Fruit fly (Drosophila melanogaster) whole organism, wandering third instar larva: ENCODE results near the gene CG9192.

Experiments used
- CrebA ChIP-seq: fragments of 200-800 bp; sonication (Bioruptor generic); optimal IDR thresholded peaks from 2 replicates; lab custom pipeline; 2016; ENCODE audit warnings: missing biosample characterization, mild to moderate bottlenecking, missing genetic modification characterization, borderline replicate concordance
- HLH106 ChIP-seq: fragments of 200-800 bp; optimal IDR thresholded peaks from 3 replicates; lab custom pipeline; 2019; ENCODE audit warnings: missing biosample characterization, mild to moderate bottlenecking, missing genetic modification characterization, moderate library complexity
- Hnf4 ChIP-seq: fragments of 200-800 bp; sonication (Bioruptor generic); optimal IDR thresholded peaks from 2 replicates; lab custom pipeline; 2016; ENCODE audit warnings: missing biosample characterization, mild to moderate bottlenecking, missing genetic modification characterization
- br ChIP-seq: fragments of 200-800 bp; sonication (Bioruptor generic); optimal IDR thresholded peaks from 2 replicates; lab custom pipeline; 2016; ENCODE audit warnings: missing biosample characterization, missing genetic modification characterization
- dl ChIP-seq, 2 experiments: fragments of 175-275, 200-275 bp in 1 of 2; fragments of 200-275 bp in 1 of 2; sonication (Bioruptor generic); optimal IDR thresholded peaks; lab custom pipeline; 2018; ENCODE audit warnings: mild to moderate bottlenecking in 2 of 2, missing biosample characterization in 2 of 2, missing genetic modification characterization in 2 of 2, moderate library complexity in 2 of 2; ENCODE audit not compliant: partially characterized antibody in 2 of 2, insufficient read depth in 1 of 2
- foxo ChIP-seq, 2 experiments: fragments of 200-800 bp; sonication (Bioruptor generic); optimal IDR thresholded peaks; 2 replicates in 1 of 2; 3 replicates in 1 of 2; lab custom pipeline; 2016 to 2017; ENCODE audit warnings: missing biosample characterization in 2 of 2, missing genetic modification characterization in 2 of 2
- fru ChIP-seq: fragments of 200-800 bp; sonication (Bioruptor generic); optimal IDR thresholded peaks from 3 replicates; lab custom pipeline; 2016; ENCODE audit warnings: missing biosample characterization, mild to moderate bottlenecking, missing genetic modification characterization
- h ChIP-seq: fragments of 200-800 bp; sonication (Bioruptor generic); optimal IDR thresholded peaks from 3 replicates; lab custom pipeline; 2016; ENCODE audit warnings: missing biosample characterization, mild to moderate bottlenecking, missing genetic modification characterization
- pan ChIP-seq: fragments of >200 bp; optimal IDR thresholded peaks from 2 replicates; lab custom pipeline; 2017
- psq ChIP-seq: fragments of 200-800 bp; sonication (Bioruptor generic); optimal IDR thresholded peaks from 3 replicates; lab custom pipeline; 2017; ENCODE audit warnings: missing biosample characterization, mild to moderate bottlenecking, missing genetic modification characterization, moderate library complexity
- rgr ChIP-seq: fragments of 200-800 bp; sonication (Bioruptor generic); optimal IDR thresholded peaks from 3 replicates; lab custom pipeline; 2016; ENCODE audit warnings: missing biosample characterization, mild to moderate bottlenecking, missing genetic modification characterization
- usp ChIP-seq: fragments of >200 bp; optimal IDR thresholded peaks from 2 replicates; lab custom pipeline; 2017; ENCODE audit warnings: missing biosample characterization, missing genetic modification characterization

- no peak for TF ChIP-seq usp (GFP tag; lab: Kevin White, UChicago)
- no peak for TF ChIP-seq br (GFP tag; lab: Kevin White, UChicago)
- TF ChIP-seq CrebA (GFP tag; lab: Kevin White, UChicago) = no peak
- no peak for TF ChIP-seq rgr (GFP tag; lab: Kevin White, UChicago)
- no peak for TF ChIP-seq dl (GFP tag; optimal IDR thresholded peaks at IDR 0.05; lab: Kevin White, UChicago; ENCODE audit: insufficient read depth in 1 of 2, partially characterized antibody in 2 of 2)
- TF ChIP-seq h (GFP tag; lab: Kevin White, UChicago) = no peak
- TF ChIP-seq pan = no peak
- TF ChIP-seq Hnf4 = no peak
- no peak for TF ChIP-seq fru
- TF ChIP-seq psq (GFP tag; lab: Kevin White, UChicago) = no peak
- peak in 1 of 2 experiments; percentile 15 for TF ChIP-seq foxo (GFP tag; optimal IDR thresholded peaks at IDR 0.05; lab: Kevin White, UChicago)
- no peak for TF ChIP-seq HLH106 (tag; lab: Kevin White, UChicago)
Observed at dm6 chr3L:1195868-1196552, 42.1 kb downstream of the CG9192 start, which contains the start of gene Aplip1.
